Fruit fly (Drosophila melanogaster) Kc167 (cell line): ENCODE results near the gene CG4988.

Experiments
- Myc ChIP-seq: fragments of >200 bp; optimal IDR thresholded peaks from 2 replicates; lab custom pipeline; 2017; ENCODE audit warnings: missing external identifiers
- Sin3A ChIP-seq: fragments of >200 bp; optimal IDR thresholded peaks from 2 replicates; lab custom pipeline; 2018; ENCODE audit warnings: missing external identifiers
- h ChIP-seq: fragments of >200 bp; optimal IDR thresholded peaks from 3 replicates; lab custom pipeline; 2018; ENCODE audit warnings: missing external identifiers
- insv ChIP-seq: fragments of >200 bp; optimal IDR thresholded peaks from 3 replicates; lab custom pipeline; 2018; ENCODE audit warnings: missing external identifiers
- psq ChIP-seq: fragments of >200 bp; optimal IDR thresholded peaks from 2 replicates; lab custom pipeline; 2017; ENCODE audit warnings: missing external identifiers

dm6 chr2L:11737648-11738047, 43.0 kb downstream of the CG4988 start:
- no peak for TF ChIP-seq Sin3A (lab: Kevin White, UChicago)
- TF ChIP-seq insv (lab: Kevin White, UChicago), result no peak
- no peak for TF ChIP-seq psq (lab: Kevin White, UChicago)
- no peak for TF ChIP-seq Myc (lab: Kevin White, UChicago)
- TF ChIP-seq h, result no peak
